Fruit fly (Drosophila melanogaster): ENCODE measurements around the gene Pex19.

The Pex19 gene

DNA sequence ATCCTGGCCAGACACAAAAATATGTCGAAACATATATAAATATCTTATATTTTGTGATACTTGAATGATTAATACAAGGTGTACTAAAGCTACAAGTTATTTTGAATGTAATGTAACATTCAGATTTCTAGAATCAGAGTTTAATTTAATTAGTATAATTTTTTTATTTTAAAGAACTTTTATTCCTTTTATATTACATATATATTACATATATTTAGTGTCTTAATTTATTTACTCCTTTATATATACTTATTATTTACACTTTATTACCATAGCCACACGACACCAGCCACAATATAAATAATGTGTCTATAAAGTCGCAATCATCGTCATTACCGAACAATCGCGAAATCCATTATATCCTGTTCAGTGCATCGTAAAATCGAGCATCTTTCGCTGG is at the start of gene Pex19:
Gene Pex19 (plus strand): TSS at position 301 of the 400 bp plus-strand sequence.
- TF ChIP-seq Oli (tag; optimal IDR thresholded peaks at IDR 0.05) (no peak), CG1529 (GFP tag; optimal IDR thresholded peaks at IDR 0.05) (no peak), CG9932 (GFP tag; IDR thresholded peaks at IDR 0.05) (no peak), Adf1 (GFP tag; IDR thresholded peaks at IDR 0.05) (no peak), tll (GFP tag; optimal IDR thresholded peaks at IDR 0.05) (no peak), CG8944 (GFP tag; optimal IDR thresholded peaks at IDR 0.05) (no peak), Dip2 (GFP tag; IDR thresholded peaks at IDR 0.05) (no peak), CG7357 (GFP tag; IDR thresholded peaks at IDR 0.05) (no peak), CG6791 (GFP tag; IDR thresholded peaks at IDR 0.05; ENCODE audit: partially characterized antibody) (no peak), Pdp1 (GFP tag; optimal IDR thresholded peaks at IDR 0.05) (no peak), CG4404 (GFP tag; IDR thresholded peaks at IDR 0.05) (no peak)

DNA sequence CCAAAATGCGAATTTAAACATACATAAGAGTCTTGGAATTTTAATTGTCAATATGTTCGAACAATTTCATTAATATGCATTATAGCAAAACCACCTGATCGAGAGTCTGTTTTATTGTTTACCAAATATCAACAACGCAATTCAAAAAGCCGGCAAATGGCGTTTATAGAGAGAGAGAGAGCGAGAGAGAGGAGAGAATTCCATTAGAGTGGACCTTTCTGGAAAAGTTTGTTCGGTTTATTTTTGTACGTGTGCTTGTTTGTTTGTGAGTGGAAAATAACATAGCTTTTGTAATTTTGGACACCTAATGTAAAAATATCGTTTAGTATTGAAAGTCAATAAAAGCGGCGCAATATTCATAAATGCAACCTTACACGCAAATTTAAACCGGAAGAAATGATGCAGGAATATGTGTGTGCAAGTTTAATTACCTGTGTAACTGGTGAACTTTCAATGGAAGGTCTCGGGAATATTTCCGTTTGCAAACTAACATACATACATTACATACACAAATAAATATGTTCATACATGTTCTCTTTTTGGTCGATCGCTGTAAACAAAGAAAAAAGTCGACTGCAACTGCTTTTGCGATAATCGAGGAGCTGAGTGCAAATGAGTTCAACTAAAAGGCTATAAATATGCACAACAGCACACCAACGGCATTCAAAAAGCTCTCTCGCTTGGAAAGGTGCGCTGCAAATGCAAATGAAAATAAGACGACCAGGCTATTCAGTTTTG is 46.8 kb upstream of the Pex19 start, which contains the start of gene CG6785:
Gene CG6785 (minus strand): TSS at position 588 of the 738 bp plus-strand sequence.
- TF ChIP-seq Elba2 (GFP tag; optimal IDR thresholded peaks at IDR 0.05) = no peak
- peak; percentile 33 for TF ChIP-seq twi (tag; optimal IDR thresholded peaks at IDR 0.05)
- TF ChIP-seq CG3995 (GFP tag; optimal IDR thresholded peaks at IDR 0.05) = peak; percentile 24
- TF ChIP-seq Xbp1 (GFP tag; optimal IDR thresholded peaks at IDR 0.05) = peak; percentile 51
- peak; percentile 73 for TF ChIP-seq pfk (GFP tag; optimal IDR thresholded peaks at IDR 0.05)
- TF ChIP-seq run (tag; optimal IDR thresholded peaks at IDR 0.05) = peak; percentile 88
- TF ChIP-seq zen (tag; optimal IDR thresholded peaks at IDR 0.05) = peak; percentile 9
- TF ChIP-seq Sox102F (GFP tag; optimal IDR thresholded peaks at IDR 0.05) = peak; percentile 80
- TF ChIP-seq Fer2 (tag; optimal IDR thresholded peaks at IDR 0.05) = peak; percentile 53
- TF ChIP-seq tx (GFP tag; optimal IDR thresholded peaks at IDR 0.05) = peak; percentile 69
- TF ChIP-seq bcd (GFP tag; optimal IDR thresholded peaks at IDR 0.05) = peak; percentile 66
- TF ChIP-seq cato (GFP tag; optimal IDR thresholded peaks at IDR 0.05; ENCODE audit: borderline replicate concordance) = peak; percentile 64
- peak; percentile 85; the same call in 1 of the 2 replicates for TF ChIP-seq CG14014 (GFP tag; IDR thresholded peaks at IDR 0.05)
- TF ChIP-seq bab2 (GFP tag; optimal IDR thresholded peaks at IDR 0.05) = peak; percentile 92
- TF ChIP-seq shn (GFP tag; optimal IDR thresholded peaks at IDR 0.05) = peak; percentile 68
- TF ChIP-seq salm (tag; optimal IDR thresholded peaks at IDR 0.05) = peak; percentile 86
- TF ChIP-seq eyg (GFP tag; optimal IDR thresholded peaks at IDR 0.05) = peak; percentile 90
- no peak for TF ChIP-seq inv (GFP tag; IDR thresholded peaks at IDR 0.05; ENCODE audit: partially characterized antibody)
- peak; percentile 68; the same call in 1 of the 3 replicates for TF ChIP-seq gce (GFP tag; IDR thresholded peaks at IDR 0.05)
- TF ChIP-seq Dip2 (GFP tag; IDR thresholded peaks at IDR 0.05) = no peak
- peak; percentile 63 to 67 for TF ChIP-seq Pdp1 (GFP tag; optimal IDR thresholded peaks at IDR 0.05)
- no peak for TF ChIP-seq wor (GFP tag; IDR thresholded peaks at IDR 0.05)
- no peak for TF ChIP-seq ase (GFP tag; IDR thresholded peaks at IDR 0.05)
- TF ChIP-seq Dp (GFP tag; optimal IDR thresholded peaks at IDR 0.05) = peak; percentile 18
- TF ChIP-seq CG9876 (GFP tag; optimal IDR thresholded peaks at IDR 0.05) = peak; percentile 63
- TF ChIP-seq btn (GFP tag; optimal IDR thresholded peaks at IDR 0.05) = peak; percentile 65
- peak; percentile 77 for TF ChIP-seq vvl (GFP tag; IDR thresholded peaks at IDR 0.05)
- no peak for TF ChIP-seq ara (GFP tag; IDR thresholded peaks at IDR 0.05)
- peak; percentile 78 for TF ChIP-seq ac (GFP tag; optimal IDR thresholded peaks at IDR 0.05)
- TF ChIP-seq CG6254 (GFP tag; optimal IDR thresholded peaks at IDR 0.05) = peak; percentile 82
- TF ChIP-seq bigmax (GFP tag; optimal IDR thresholded peaks at IDR 0.05) = peak; percentile 52
- no peak for TF ChIP-seq CG8478 (optimal IDR thresholded peaks at IDR 0.05)
- peak; percentile 91 for TF ChIP-seq CG33557 (GFP tag; optimal IDR thresholded peaks at IDR 0.05)
- no peak for TF ChIP-seq CG6175 (GFP tag; IDR thresholded peaks at IDR 0.05)
- TF ChIP-seq pho (GFP tag; optimal IDR thresholded peaks at IDR 0.05) = peak; percentile 76
- TF ChIP-seq jing (GFP tag; optimal IDR thresholded peaks at IDR 0.05) = peak; percentile 27
- TF ChIP-seq Dad (GFP tag; optimal IDR thresholded peaks at IDR 0.05) = peak; percentile 65
- TF ChIP-seq Sry-β (GFP tag; optimal IDR thresholded peaks at IDR 0.05) = peak; percentile 66
- TF ChIP-seq Ptx1 (GFP tag; IDR thresholded peaks at IDR 0.05) = no peak

All from whole organism, embryonic.